Worm (Caenorhabditis elegans) whole organism, mixed stage, embryonic: Measurements from ENCODE around the gene rpc-1.

ENCODE experiments used
- M03D4.4 ChIP-seq: sonication (generic microtip); optimal IDR thresholded peaks from 2 replicates; lab custom pipeline; 2017; ENCODE audit warnings: mild to moderate bottlenecking, missing genetic modification characterization, missing compliant biosample characterization
- blmp-1 ChIP-seq: fragments of 150-350 bp; optimal IDR thresholded peaks from 2 replicates; lab custom pipeline; 2014; ENCODE audit warnings: missing biosample characterization, missing genetic modification characterization
- ceh-39 ChIP-seq: fragments of 150-350 bp; optimal IDR thresholded peaks from 2 replicates; lab custom pipeline; 2014; ENCODE audit warnings: missing biosample characterization, missing genetic modification characterization
- ceh-83 ChIP-seq: fragments of 200-800 bp; sonication (Bioruptor generic); optimal IDR thresholded peaks from 2 replicates; lab custom pipeline; 2018; ENCODE audit warnings: mild to moderate bottlenecking, missing genetic modification characterization, missing compliant biosample characterization
- ces-1 ChIP-seq: fragments of 150-350 bp; optimal IDR thresholded peaks from 2 replicates; lab custom pipeline; 2014; ENCODE audit warnings: missing biosample characterization, missing genetic modification reagents, missing genetic modification characterization
- cnd-1 ChIP-seq: fragments of 200-800 bp; sonication (Bioruptor generic); optimal IDR thresholded peaks from 2 replicates; lab custom pipeline; 2018; ENCODE audit warnings: mild to moderate bottlenecking, missing genetic modification characterization, missing compliant biosample characterization
- drap-1 ChIP-seq: fragments of 200-800 bp; sonication (Bioruptor generic); optimal IDR thresholded peaks from 3 replicates; lab custom pipeline; 2018; ENCODE audit warnings: mild to moderate bottlenecking, missing genetic modification characterization, missing compliant biosample characterization
- elt-1 ChIP-seq: sonication (generic microtip); optimal IDR thresholded peaks from 2 replicates; lab custom pipeline; 2017; ENCODE audit warnings: missing genetic modification characterization, mild to moderate bottlenecking, missing compliant biosample characterization, antibody characterized with exemption, moderate library complexity, borderline replicate concordance; ENCODE audit not compliant: insufficient read depth
- flh-1 ChIP-seq: fragments of 200-800 bp; sonication (Bioruptor generic); optimal IDR thresholded peaks from 2 replicates; lab custom pipeline; 2018; ENCODE audit warnings: mild to moderate bottlenecking, missing genetic modification characterization, moderate library complexity, missing compliant biosample characterization
- ham-2 ChIP-seq: fragments of 200-800 bp; sonication (Bioruptor generic); optimal IDR thresholded peaks from 2 replicates; lab custom pipeline; 2018; ENCODE audit warnings: mild to moderate bottlenecking, missing genetic modification characterization, missing compliant biosample characterization
- hlh-1 ChIP-seq: fragments of 150-350 bp; optimal IDR thresholded peaks from 2 replicates; lab custom pipeline; 2014; ENCODE audit warnings: missing biosample characterization, missing genetic modification reagents, missing genetic modification characterization
- lin-13 ChIP-seq: fragments of 150-350 bp; optimal IDR thresholded peaks from 2 replicates; lab custom pipeline; 2014; ENCODE audit warnings: missing biosample characterization, missing genetic modification characterization
- lin-32 ChIP-seq: fragments of 200-800 bp; sonication (Bioruptor generic); optimal IDR thresholded peaks from 2 replicates; lab custom pipeline; 2018; ENCODE audit warnings: mild to moderate bottlenecking, missing genetic modification characterization, missing compliant biosample characterization
- mab-5 ChIP-seq: fragments of 150-350 bp; optimal IDR thresholded peaks from 2 replicates; lab custom pipeline; 2014; ENCODE audit warnings: missing biosample characterization, missing genetic modification characterization
- mep-1 ChIP-seq: fragments of 150-350 bp; optimal IDR thresholded peaks from 2 replicates; lab custom pipeline; 2017; ENCODE audit warnings: missing biosample characterization, missing genetic modification reagents, missing genetic modification characterization, inconsistent platforms
- mls-2 ChIP-seq: sonication (generic microtip); optimal IDR thresholded peaks from 2 replicates; lab custom pipeline; 2016; ENCODE audit warnings: mild to moderate bottlenecking, missing genetic modification characterization, moderate library complexity, missing compliant biosample characterization
- nhr-12 ChIP-seq: fragments of 150-350 bp; optimal IDR thresholded peaks from 2 replicates; lab custom pipeline; 2014; ENCODE audit warnings: missing biosample characterization, missing genetic modification characterization
- nhr-2 ChIP-seq: fragments of 150-350 bp; optimal IDR thresholded peaks from 2 replicates; lab custom pipeline; 2014; ENCODE audit warnings: missing biosample characterization, missing genetic modification characterization
- nhr-237 ChIP-seq: fragments of 150-350 bp; optimal IDR thresholded peaks from 2 replicates; lab custom pipeline; 2014; ENCODE audit warnings: missing biosample characterization, missing genetic modification characterization
- nhr-28 ChIP-seq: fragments of 150-350 bp; optimal IDR thresholded peaks from 2 replicates; lab custom pipeline; 2014; ENCODE audit warnings: missing biosample characterization, missing genetic modification characterization
- nhr-76 ChIP-seq: sonication (generic microtip); optimal IDR thresholded peaks from 2 replicates; lab custom pipeline; 2017; ENCODE audit warnings: missing biosample characterization, missing genetic modification characterization
- pha-4 ChIP-seq: fragments of 150-350 bp; optimal IDR thresholded peaks from 2 replicates; lab custom pipeline; 2018; ENCODE audit warnings: missing biosample characterization, missing genetic modification reagents, missing genetic modification characterization
- sem-2 ChIP-seq: fragments of 200-800 bp; sonication (Bioruptor generic); optimal IDR thresholded peaks from 2 replicates; lab custom pipeline; 2018; ENCODE audit warnings: mild to moderate bottlenecking, missing genetic modification characterization, missing compliant biosample characterization
- snpc-4 ChIP-seq: fragments of 150-350 bp; optimal IDR thresholded peaks from 2 replicates; lab custom pipeline; 2014; ENCODE audit warnings: missing biosample characterization, missing genetic modification characterization
- sptf-1 ChIP-seq: sonication (generic microtip); optimal IDR thresholded peaks from 2 replicates; lab custom pipeline; 2017; ENCODE audit warnings: mild to moderate bottlenecking, missing genetic modification characterization, moderate library complexity, missing compliant biosample characterization
- unc-39 ChIP-seq: fragments of 150-350 bp; optimal IDR thresholded peaks from 2 replicates; lab custom pipeline; 2014; ENCODE audit warnings: missing biosample characterization, missing genetic modification characterization
- ztf-11 ChIP-seq: fragments of 150-350 bp; optimal IDR thresholded peaks from 2 replicates; lab custom pipeline; 2014; ENCODE audit warnings: missing biosample characterization, missing genetic modification characterization

The rpc-1 gene

ce11 chrIV:7133140-7133539 is 32.4 kb downstream of the rpc-1 start, which contains the start of gene cyn-12:
Gene cyn-12 (minus strand): TSS chrIV:7133217.
- no peak for TF ChIP-seq mls-2
- TF ChIP-seq ceh-83 (GFP tag; lab: Kevin White, UChicago): peak; percentile 5
- TF ChIP-seq unc-39 (tag; lab: Kevin White, UChicago): no peak
- TF ChIP-seq ces-1 (GFP tag; lab: Kevin White, UChicago): peak; percentile 92

- TF ChIP-seq blmp-1 (tag; lab: Kevin White, UChicago) (no peak), nhr-76 (tag; lab: Kevin White, UChicago) (no peak), elt-1 (tag; lab: Kevin White, UChicago) (no peak), mab-5 (tag; lab: Kevin White, UChicago) (no peak), ces-1 (GFP tag; lab: Kevin White, UChicago) (no peak), nhr-2 (tag; lab: Kevin White, UChicago) (no peak), nhr-12 (tag; lab: Kevin White, UChicago) (no peak), M03D4.4 (tag; lab: Kevin White, UChicago) (no peak), hlh-1 (tag; lab: Kevin White, UChicago) (no peak), nhr-28 (no peak), ham-2 (GFP tag; lab: Kevin White, UChicago) (no peak), lin-32 (GFP tag; lab: Kevin White, UChicago) (no peak)
Measured at ce11 chrIV:7131780-7132179, 33.8 kb downstream of the rpc-1 start, which contains the start of gene grsp-3. Gene grsp-3 (minus strand): TSS chrIV:7131928.

- TF ChIP-seq ham-2 (GFP tag; lab: Kevin White, UChicago): no peak
- TF ChIP-seq drap-1: no peak
- no peak for TF ChIP-seq mep-1 (tag; lab: Kevin White, UChicago)
- no peak for TF ChIP-seq cnd-1 (tag; lab: Kevin White, UChicago)
- TF ChIP-seq sptf-1: no peak
- TF ChIP-seq ztf-11 (tag; lab: Kevin White, UChicago): no peak
- TF ChIP-seq ceh-39 (tag; lab: Kevin White, UChicago): no peak
- TF ChIP-seq nhr-76 (tag; lab: Kevin White, UChicago): no peak
- TF ChIP-seq, all 35 proteins: peak for 0
Measured at ce11 chrIV:7121313-7122055, 44.1 kb downstream of the rpc-1 start, which contains the start of the genes C34D4.10 and str-48. Gene C34D4.10 (minus strand): TSS chrIV:7121413. Gene str-48 (plus strand): TSS chrIV:7122005.

- TF ChIP-seq nhr-76 (tag; lab: Kevin White, UChicago) (no peak), ceh-83 (GFP tag; lab: Kevin White, UChicago) (no peak), nhr-237 (tag; lab: Kevin White, UChicago) (no peak), mab-5 (tag; lab: Kevin White, UChicago) (no peak), hlh-1 (tag; lab: Kevin White, UChicago) (no peak), nhr-2 (tag; lab: Kevin White, UChicago) (no peak), sptf-1 (no peak), sem-2 (GFP tag; lab: Kevin White, UChicago) (no peak), lin-13 (tag; lab: Kevin White, UChicago) (no peak), unc-39 (tag; lab: Kevin White, UChicago) (no peak), mep-1 (tag; lab: Kevin White, UChicago) (no peak), pha-4 (tag; lab: Kevin White, UChicago) (no peak), ces-1 (GFP tag; lab: Kevin White, UChicago) (no peak), lin-32 (GFP tag; lab: Kevin White, UChicago) (no peak), drap-1 (no peak), snpc-4 (tag; lab: Kevin White, UChicago) (no peak), flh-1 (GFP tag; lab: Kevin White, UChicago) (no peak), M03D4.4 (tag; lab: Kevin White, UChicago) (no peak), nhr-12 (tag; lab: Kevin White, UChicago) (no peak)
Measured at ce11 chrIV:7114599-7114998, 50.9 kb downstream of the rpc-1 start, which contains the start of gene nas-8. Gene nas-8 (plus strand): TSS chrIV:7114899.

ce11 chrIV:7111354-7111753 is 54.2 kb downstream of the rpc-1 start, which contains the start of the genes ZC477.7 and ssq-3:
Gene ZC477.7 (minus strand): TSS chrIV:7111454.
Gene ssq-3 (plus strand): TSS chrIV:7111604.
- no peak for TF ChIP-seq sem-2 (GFP tag; lab: Kevin White, UChicago)
